Fruit fly (Drosophila melanogaster) whole organism, prepupa: ENCODE results near the gene CG5958.

Source experiments
- Blimp-1 ChIP-seq: fragments of 200-800 bp; sonication (Bioruptor generic); optimal IDR thresholded peaks from 3 replicates; lab custom pipeline; 2017; ENCODE audit warnings: missing biosample characterization, missing genetic modification characterization, mild to moderate bottlenecking, moderate library complexity, missing genetic modification reagents
- CG11294 ChIP-seq: fragments of 200-800 bp; sonication (Bioruptor generic); IDR thresholded peaks from 2 replicates; pipeline ENCODE4 v1.3.6; 2022; ENCODE audit warnings: missing biosample characterization, missing genetic modification characterization
- CG11902 ChIP-seq: fragments of 200-800 bp; sonication (Bioruptor generic); optimal IDR thresholded peaks from 3 replicates; lab custom pipeline; 2016; ENCODE audit warnings: missing biosample characterization, missing genetic modification characterization
- CG15336 ChIP-seq: fragments of 200-800 bp; sonication (Bioruptor generic); IDR thresholded peaks from 2 replicates; pipeline ENCODE4 v1.3.6; 2022; ENCODE audit warnings: missing biosample characterization, missing genetic modification characterization
- CG1621 ChIP-seq: fragments of 200-800 bp; sonication (Bioruptor generic); optimal IDR thresholded peaks from 3 replicates; lab custom pipeline; 2018; ENCODE audit warnings: missing biosample characterization, mild to moderate bottlenecking, missing genetic modification characterization
- CG31627 ChIP-seq: fragments of 200-800 bp; sonication (Bioruptor generic); optimal IDR thresholded peaks from 3 replicates; lab custom pipeline; 2016; ENCODE audit warnings: missing biosample characterization, missing genetic modification characterization
- CG34406 ChIP-seq: fragments of 200-800 bp; sonication (Bioruptor generic); optimal IDR thresholded peaks from 3 replicates; lab custom pipeline; 2016; ENCODE audit warnings: missing biosample characterization, missing genetic modification characterization
- CG3919 ChIP-seq: fragments of 200-800 bp; sonication (Bioruptor generic); optimal IDR thresholded peaks from 3 replicates; lab custom pipeline; 2016; ENCODE audit warnings: missing biosample characterization, missing genetic modification characterization
- CG4318 ChIP-seq: fragments of 200-800 bp; sonication (Bioruptor generic); optimal IDR thresholded peaks from 3 replicates; lab custom pipeline; 2017; ENCODE audit warnings: missing biosample characterization, mild to moderate bottlenecking, missing genetic modification characterization
- CG6163 ChIP-seq: fragments of 200-800 bp; sonication (Bioruptor generic); IDR thresholded peaks from 3 replicates; pipeline ENCODE4 v1.3.6; 2022; ENCODE audit warnings: missing biosample characterization, missing genetic modification characterization
- CG6276 ChIP-seq: fragments of 200-800 bp; sonication (Bioruptor generic); optimal IDR thresholded peaks from 2 replicates; lab custom pipeline; 2017; ENCODE audit warnings: missing biosample characterization, mild to moderate bottlenecking, missing genetic modification characterization
- CG6792 ChIP-seq: fragments of 200-800 bp; sonication (Bioruptor generic); optimal IDR thresholded peaks from 3 replicates; lab custom pipeline; 2016; ENCODE audit warnings: missing biosample characterization, missing genetic modification characterization
- CG6854 ChIP-seq: fragments of 200-800 bp; sonication (Bioruptor generic); optimal IDR thresholded peaks from 2 replicates; lab custom pipeline; 2017; ENCODE audit warnings: missing biosample characterization, mild to moderate bottlenecking, missing genetic modification characterization
- CG7368 ChIP-seq: fragments of 200-800 bp; sonication (Bioruptor generic); optimal IDR thresholded peaks from 3 replicates; lab custom pipeline; 2016; ENCODE audit warnings: missing biosample characterization, missing genetic modification characterization
- CG8119 ChIP-seq: fragments of 200-800 bp; sonication (Bioruptor generic); IDR thresholded peaks from 3 replicates; pipeline ENCODE4 v1.3.6; 2022; ENCODE audit warnings: missing biosample characterization, missing genetic modification characterization
- CG8319 ChIP-seq: fragments of 200-800 bp; sonication (Bioruptor generic); optimal IDR thresholded peaks from 3 replicates; lab custom pipeline; 2016; ENCODE audit warnings: missing biosample characterization, missing genetic modification characterization
- CG9139 ChIP-seq: fragments of 200-800 bp; sonication (Bioruptor generic); optimal IDR thresholded peaks from 3 replicates; lab custom pipeline; 2017; ENCODE audit warnings: missing biosample characterization, mild to moderate bottlenecking, missing genetic modification characterization
- Eip75B ChIP-seq: fragments of 200-800 bp; sonication (Bioruptor generic); optimal IDR thresholded peaks from 3 replicates; lab custom pipeline; 2016; ENCODE audit warnings: missing biosample characterization, missing genetic modification characterization
- Eip78C ChIP-seq: fragments of 200-800 bp; sonication (Bioruptor generic); peaks from one replicate; lab custom pipeline; 2016; ENCODE audit warnings: missing biosample characterization, missing genetic modification characterization
- Eip93F ChIP-seq: fragments of 200-800 bp; sonication (Bioruptor generic); optimal IDR thresholded peaks from 2 replicates; lab custom pipeline; 2016; ENCODE audit warnings: missing biosample characterization, mild to moderate bottlenecking, missing genetic modification characterization
- Ets21C ChIP-seq: fragments of 200-800 bp; sonication (Bioruptor generic); optimal IDR thresholded peaks from 3 replicates; lab custom pipeline; 2016; ENCODE audit warnings: missing biosample characterization, missing genetic modification characterization
- Ets96B ChIP-seq: fragments of 200-800 bp; optimal IDR thresholded peaks from 2 replicates; lab custom pipeline; 2019; ENCODE audit warnings: missing biosample characterization, mild to moderate bottlenecking, missing genetic modification characterization, moderate library complexity
- Gug ChIP-seq: fragments of 200-800 bp; sonication (Bioruptor generic); IDR thresholded peaks from 2 replicates; pipeline ENCODE4 v1.3.6; 2022; ENCODE audit warnings: missing biosample characterization, missing genetic modification characterization
- Hr38 ChIP-seq: sonication (Bioruptor generic); optimal IDR thresholded peaks from 2 replicates; lab custom pipeline; 2016; ENCODE audit warnings: missing biosample characterization, missing genetic modification characterization
- Lpt ChIP-seq: fragments of 200-800 bp; sonication (Bioruptor generic); optimal IDR thresholded peaks from 3 replicates; lab custom pipeline; 2016; ENCODE audit warnings: missing biosample characterization, missing genetic modification characterization
- OdsH ChIP-seq: fragments of 200-800 bp; sonication (Bioruptor generic); optimal IDR thresholded peaks from 3 replicates; lab custom pipeline; 2016; ENCODE audit warnings: missing biosample characterization, missing genetic modification characterization
- Smox ChIP-seq: fragments of 200-800 bp; sonication (Bioruptor generic); optimal IDR thresholded peaks from 3 replicates; lab custom pipeline; 2016; ENCODE audit warnings: missing biosample characterization, missing genetic modification characterization
- Sox15 ChIP-seq: fragments of 200-800 bp; sonication (Bioruptor generic); optimal IDR thresholded peaks from 3 replicates; lab custom pipeline; 2016; ENCODE audit warnings: missing biosample characterization, missing genetic modification characterization
- achi ChIP-seq: fragments of 200-800 bp; sonication (Bioruptor generic); optimal IDR thresholded peaks from 3 replicates; lab custom pipeline; 2016; ENCODE audit warnings: missing biosample characterization, missing genetic modification characterization
- acj6 ChIP-seq: fragments of 200-800 bp; sonication (Bioruptor generic); optimal IDR thresholded peaks from 3 replicates; lab custom pipeline; 2016; ENCODE audit warnings: missing biosample characterization, missing genetic modification characterization
- dac ChIP-seq: fragments of 200-800 bp; sonication (Bioruptor generic); optimal IDR thresholded peaks from 2 replicates; lab custom pipeline; 2017; ENCODE audit warnings: missing biosample characterization, mild to moderate bottlenecking, missing genetic modification characterization
- dsx ChIP-seq: fragments of 200-800 bp; optimal IDR thresholded peaks from 3 replicates; lab custom pipeline; 2019; ENCODE audit warnings: missing biosample characterization, mild to moderate bottlenecking, missing genetic modification characterization, moderate library complexity; ENCODE audit not compliant: poor library complexity, severe bottlenecking
- eg ChIP-seq: fragments of 200-800 bp; sonication (Bioruptor generic); IDR thresholded peaks from 3 replicates; pipeline ENCODE4 v1.3.6; 2022; ENCODE audit warnings: missing biosample characterization, missing genetic modification characterization
- esn ChIP-seq: fragments of 200-800 bp; sonication (Bioruptor generic); optimal IDR thresholded peaks from 2 replicates; lab custom pipeline; 2016; ENCODE audit warnings: missing biosample characterization, mild to moderate bottlenecking, missing genetic modification characterization, moderate library complexity
- fd59A ChIP-seq: fragments of 200-800 bp; sonication (Bioruptor generic); optimal IDR thresholded peaks from 2 replicates; lab custom pipeline; 2017; ENCODE audit warnings: missing biosample characterization, mild to moderate bottlenecking, missing genetic modification characterization, missing genetic modification reagents
- fd85E ChIP-seq: fragments of 200-800 bp; sonication (Bioruptor generic); optimal IDR thresholded peaks from 3 replicates; lab custom pipeline; 2016; ENCODE audit warnings: missing biosample characterization, missing genetic modification characterization
- fkh ChIP-seq: fragments of 200-800 bp; sonication (Bioruptor generic); optimal IDR thresholded peaks from 3 replicates; lab custom pipeline; 2017; ENCODE audit warnings: missing biosample characterization, mild to moderate bottlenecking, missing genetic modification characterization, moderate library complexity
- pdm3 ChIP-seq: fragments of 200-800 bp; sonication (Bioruptor generic); optimal IDR thresholded peaks from 3 replicates; lab custom pipeline; 2016; ENCODE audit warnings: missing biosample characterization, missing genetic modification characterization
- salr ChIP-seq, 2 experiments: fragments of 200-800 bp; sonication (Bioruptor generic); optimal IDR thresholded peaks; 3 replicates each; lab custom pipeline; 2016 to 2018; ENCODE audit warnings: missing biosample characterization in 2 of 2, missing genetic modification characterization in 2 of 2, mild to moderate bottlenecking in 1 of 2
- spab ChIP-seq: fragments of 200-800 bp; sonication (Bioruptor generic); optimal IDR thresholded peaks from 2 replicates; lab custom pipeline; 2017; ENCODE audit warnings: missing biosample characterization, mild to moderate bottlenecking, missing genetic modification characterization, missing genetic modification reagents
- svp ChIP-seq: fragments of 200-800 bp; sonication (Bioruptor generic); peaks from one replicate; lab custom pipeline; 2016; ENCODE audit warnings: missing biosample characterization, missing genetic modification characterization
- topi ChIP-seq: fragments of 200-800 bp; sonication (Bioruptor generic); optimal IDR thresholded peaks from 3 replicates; lab custom pipeline; 2016; ENCODE audit warnings: missing biosample characterization, missing genetic modification characterization
- vri ChIP-seq: fragments of 200-800 bp; sonication (Bioruptor generic); optimal IDR thresholded peaks from 3 replicates; lab custom pipeline; 2016; ENCODE audit warnings: missing biosample characterization, mild to moderate bottlenecking, missing genetic modification characterization

CG5958 gene

DNA sequence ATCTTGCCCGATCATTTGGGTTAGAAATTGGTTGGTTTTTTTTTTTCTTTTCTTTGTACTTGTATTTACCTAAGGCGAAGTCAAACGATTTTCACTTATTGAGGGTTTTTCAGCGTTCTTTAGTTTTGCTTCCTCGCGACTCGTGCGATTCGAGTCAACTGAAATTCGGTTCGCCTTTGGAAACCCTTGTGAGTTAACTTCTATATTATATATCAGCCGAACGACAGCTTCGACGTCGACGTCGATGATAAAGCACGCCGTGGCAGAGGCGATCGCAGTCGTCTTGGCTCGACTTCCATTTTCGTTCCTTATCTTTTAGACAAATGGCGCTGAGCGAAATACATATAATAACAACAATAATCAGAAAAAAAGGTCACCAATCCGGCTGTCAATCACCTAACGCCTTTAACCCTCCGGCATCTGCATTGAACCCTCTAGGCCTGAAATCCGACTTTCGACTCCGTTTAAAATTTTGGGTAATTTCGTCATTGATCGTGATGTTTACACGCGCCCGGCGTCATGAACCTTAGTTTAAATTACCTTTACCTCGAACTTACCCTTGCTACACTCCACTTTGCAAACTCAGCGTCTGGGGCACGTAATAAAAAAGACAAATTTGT lies at the start of gene CG5958:
CG5958 (minus strand) TSS at position 180 of the 620 bp plus-strand sequence.
- TF ChIP-seq CG3919 (GFP tag; lab: Kevin White, UChicago) = peak; percentile 8
- peak; percentile 99 for TF ChIP-seq svp (GFP tag; lab: Kevin White, UChicago)
- TF ChIP-seq CG15336 (GFP tag; lab: Robert Waterston, UW) = no peak
- TF ChIP-seq Hr38 (GFP tag; lab: Kevin White, UChicago) = no peak
- TF ChIP-seq pdm3 (GFP tag; lab: Kevin White, UChicago) = no peak
- TF ChIP-seq Gug (GFP tag; lab: Robert Waterston, UW) = no peak
- TF ChIP-seq Eip78C (GFP tag; lab: Kevin White, UChicago) = peak; percentile 66
- no peak for TF ChIP-seq topi (GFP tag; lab: Kevin White, UChicago)
- TF ChIP-seq vri (GFP tag; lab: Kevin White, UChicago) = peak; percentile 93
- peak; percentile 84 for TF ChIP-seq Eip93F (GFP tag; lab: Kevin White, UChicago)
- no peak for TF ChIP-seq Eip75B
- no peak for TF ChIP-seq CG1621 (tag; lab: Kevin White, UChicago)
- TF ChIP-seq Ets96B (tag; lab: Kevin White, UChicago) = no peak
- TF ChIP-seq CG11902 (GFP tag; lab: Kevin White, UChicago) = no peak
- TF ChIP-seq Lpt (GFP tag; lab: Kevin White, UChicago) = no peak
- TF ChIP-seq, all 60 proteins: peak for 5

DNA sequence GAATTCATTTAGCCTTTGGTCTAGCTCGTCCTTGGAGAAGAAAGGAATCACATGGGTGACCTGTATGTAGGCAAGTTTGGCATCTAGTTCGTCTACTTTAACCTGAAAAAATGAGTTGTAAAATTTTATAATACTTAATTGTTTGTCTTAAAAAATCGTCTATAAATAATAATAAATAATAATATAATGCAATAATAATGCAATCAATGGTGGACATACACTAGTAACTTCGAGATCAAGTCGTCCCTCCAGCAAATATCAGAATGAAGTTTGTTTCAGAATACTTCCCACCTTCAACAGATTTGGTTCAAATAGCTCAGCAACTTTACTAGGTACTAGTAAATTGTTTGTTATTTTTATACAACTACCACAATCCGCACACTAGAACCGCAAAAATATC lies 41.1 kb upstream of the CG5958 start, which contains the start of gene CG6441:
CG6441 (plus strand) TSS at position 301 of the 400 bp plus-strand sequence.
- TF ChIP-seq Sox15 (GFP tag; lab: Kevin White, UChicago) (no peak), Ets96B (tag; lab: Kevin White, UChicago) (no peak), spab (GFP tag; lab: Kevin White, UChicago) (no peak), svp (GFP tag; lab: Kevin White, UChicago) (no peak), dac (GFP tag; lab: Kevin White, UChicago) (no peak), CG1621 (tag; lab: Kevin White, UChicago) (no peak), fd85E (GFP tag; lab: Kevin White, UChicago) (no peak), Smox (GFP tag; lab: Kevin White, UChicago) (no peak), CG3919 (GFP tag; lab: Kevin White, UChicago) (no peak), CG11294 (GFP tag; lab: Robert Waterston, UW) (no peak), CG34406 (no peak)

DNA sequence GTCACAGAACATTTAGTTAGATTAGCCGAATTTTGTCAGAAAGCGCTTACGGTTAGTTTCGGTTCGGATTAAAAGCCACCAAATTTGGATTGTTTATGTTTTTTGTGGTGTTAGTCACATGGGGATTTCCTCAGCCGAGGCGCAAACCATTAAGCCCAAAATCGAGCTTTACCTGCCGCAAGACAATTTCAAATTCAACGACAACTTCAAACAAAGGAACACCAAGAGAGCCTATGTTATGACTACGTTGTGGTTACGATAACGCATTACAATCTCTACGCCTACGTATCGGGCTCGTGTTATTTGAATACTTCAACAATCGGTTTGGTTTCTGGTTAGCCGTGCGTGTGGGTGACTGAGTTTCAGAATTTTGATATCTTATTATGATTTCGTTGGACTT lies 39.9 kb upstream of the CG5958 start:
- TF ChIP-seq CG6792 (GFP tag; lab: Kevin White, UChicago) = no peak
- TF ChIP-seq CG3919 (GFP tag; lab: Kevin White, UChicago) = no peak
- TF ChIP-seq CG6854 = no peak
- no peak for TF ChIP-seq CG6163 (GFP tag; lab: Robert Waterston, UW)
- no peak for TF ChIP-seq CG8119 (GFP tag; lab: Robert Waterston, UW)
- no peak for TF ChIP-seq CG31627
- no peak for TF ChIP-seq CG7368 (GFP tag; lab: Kevin White, UChicago)
- TF ChIP-seq eg (GFP tag; lab: Robert Waterston, UW) = no peak
- TF ChIP-seq Eip75B = no peak
- TF ChIP-seq dac (GFP tag; lab: Kevin White, UChicago) = no peak
- TF ChIP-seq, all 60 proteins: peak for 0

dm6 chr2L:7466304-7466703 lies 33.0 kb upstream of the CG5958 start, which contains the start of gene CG6055:
Gene CG6055, plus strand, starts transcription at chr2L:7466543.
- TF ChIP-seq CG7368 (GFP tag; lab: Kevin White, UChicago) (no peak), CG4318 (GFP tag; lab: Kevin White, UChicago) (no peak), Sox15 (GFP tag; lab: Kevin White, UChicago) (no peak), CG11902 (GFP tag; lab: Kevin White, UChicago) (no peak), acj6 (GFP tag; lab: Kevin White, UChicago) (no peak), Gug (GFP tag; lab: Robert Waterston, UW) (no peak), CG8119 (GFP tag; lab: Robert Waterston, UW) (peak; percentile 61; the same call in 2 of the 3 replicates), esn (no peak), Blimp-1 (GFP tag; lab: Kevin White, UChicago) (no peak), Lpt (GFP tag; lab: Kevin White, UChicago) (no peak), fd85E (GFP tag; lab: Kevin White, UChicago) (no peak), fd59A (GFP tag; lab: Kevin White, UChicago) (no peak), CG9139 (GFP tag; lab: Kevin White, UChicago) (peak; percentile 65), topi (GFP tag; lab: Kevin White, UChicago) (no peak), dsx (GFP tag; lab: Kevin White, UChicago) (peak; percentile 63), Eip93F (GFP tag; lab: Kevin White, UChicago) (no peak), CG8319 (GFP tag; lab: Kevin White, UChicago) (no peak), CG6276 (GFP tag; lab: Kevin White, UChicago) (peak; percentile 38), fkh (GFP tag; lab: Kevin White, UChicago) (no peak), CG1621 (tag; lab: Kevin White, UChicago) (peak; percentile 72), spab (GFP tag; lab: Kevin White, UChicago) (peak; percentile 25), salr (GFP tag; optimal IDR thresholded peaks at IDR 0.05; lab: Kevin White, UChicago) (peak; percentile 17 to 30), OdsH (GFP tag; lab: Kevin White, UChicago) (no peak), Ets21C (no peak), Eip78C (GFP tag; lab: Kevin White, UChicago) (peak; percentile 61), achi (peak; percentile 7), Eip75B (peak; percentile 15)
